Worm (Caenorhabditis elegans): ENCODE measurements around the gene dnj-24.

Gene dnj-24

DNA sequence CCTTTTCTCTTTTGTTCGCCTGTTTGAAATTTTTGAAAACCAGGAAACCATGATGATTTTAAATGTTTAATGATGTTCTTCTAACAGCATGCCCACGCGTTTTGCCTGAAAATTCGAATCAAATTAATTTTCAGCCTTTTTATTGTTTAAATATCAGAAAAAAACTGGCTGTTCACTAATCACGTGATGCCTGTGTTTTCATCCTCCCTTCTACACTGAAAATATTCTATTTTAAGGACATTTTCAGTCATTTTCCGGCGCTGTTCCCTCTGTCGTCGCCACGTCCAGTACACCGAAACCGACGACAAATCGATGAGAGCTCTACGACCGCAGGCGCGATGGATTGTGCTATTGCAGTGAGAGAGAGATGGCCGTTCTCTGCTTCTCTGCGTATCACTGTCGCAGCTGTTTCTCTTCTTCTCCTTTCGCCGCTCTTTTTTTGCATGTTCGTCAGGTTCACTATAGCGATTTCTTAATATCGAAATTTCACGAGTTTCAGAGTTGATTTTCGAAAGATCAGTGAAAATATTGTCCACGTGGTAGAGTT, 26.0 kb upstream of the dnj-24 start, which contains the start of gene F48E8.8 (continued):
- TF ChIP-seq ceh-82 (tag; optimal IDR thresholded peaks at IDR 0.05) (peak; percentile 9 to 58 (median 49)), ztf-4 (tag; optimal IDR thresholded peaks at IDR 0.05) (no peak), fkh-4 (tag; optimal IDR thresholded peaks at IDR 0.05; ENCODE audit: borderline replicate concordance) (no peak)

DNA sequence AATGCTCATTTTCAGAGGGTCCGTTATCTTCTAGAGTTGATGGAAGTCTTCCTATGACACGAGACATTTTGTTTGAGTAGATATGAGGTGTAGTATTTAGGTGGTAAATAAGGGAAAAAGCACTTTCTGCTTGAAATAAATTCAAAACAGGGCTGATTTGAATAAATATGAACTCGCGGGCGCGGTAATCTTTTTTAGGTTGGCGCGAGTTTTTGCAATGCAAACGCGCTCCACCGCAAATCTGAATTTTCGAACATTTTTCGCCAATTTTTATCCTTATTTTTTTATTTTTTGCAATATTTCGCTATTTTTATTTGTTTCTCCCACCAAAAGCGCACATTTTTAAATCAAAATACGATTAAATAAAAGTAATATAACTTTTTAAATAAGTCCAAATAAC, 24.3 kb upstream of the dnj-24 start, which contains the start of gene skpt-1:
Gene skpt-1 (minus strand): TSS at position 219 of the 400 bp plus-strand sequence.
- peak; percentile 36 for TF ChIP-seq nhr-71 (tag; optimal IDR thresholded peaks at IDR 0.05)
- peak; percentile 26 for TF ChIP-seq snu-23 (GFP tag; optimal IDR thresholded peaks at IDR 0.05)
- peak; percentile 80 to 93 for TF ChIP-seq lin-35 (GFP tag; optimal IDR thresholded peaks at IDR 0.05)
- no peak for TF ChIP-seq C04F5.9 (tag; optimal IDR thresholded peaks at IDR 0.05)
- TF ChIP-seq ama-1 (optimal IDR thresholded peaks at IDR 0.05), result no peak
- peak; percentile 33 for TF ChIP-seq nhr-47 (tag; optimal IDR thresholded peaks at IDR 0.05)
- TF ChIP-seq rnt-1 (tag; optimal IDR thresholded peaks at IDR 0.05), result peak; percentile 17
- no peak for TF ChIP-seq fos-1 (tag; optimal IDR thresholded peaks at IDR 0.05)
- TF ChIP-seq nhr-237 (tag; optimal IDR thresholded peaks at IDR 0.05), result no peak
- peak; percentile 44 for TF ChIP-seq C16A3.4 (tag; optimal IDR thresholded peaks at IDR 0.05)
- peak; percentile 11 for TF ChIP-seq nhr-20 (tag; optimal IDR thresholded peaks at IDR 0.05)
- peak in 1 of 3 experiments; percentile 34 for TF ChIP-seq ceh-82 (tag; optimal IDR thresholded peaks at IDR 0.05)
- no peak for TF ChIP-seq fkh-8 (tag; optimal IDR thresholded peaks at IDR 0.05)
- peak; percentile 41 for TF ChIP-seq skn-1 (tag; optimal IDR thresholded peaks at IDR 0.05)
- peak; percentile 32 for TF ChIP-seq lin-14 (GFP tag; optimal IDR thresholded peaks at IDR 0.05)
- TF ChIP-seq efl-1 (optimal IDR thresholded peaks at IDR 0.05), result peak; percentile 72 to 84
- TF ChIP-seq efl-1 (GFP tag; optimal IDR thresholded peaks at IDR 0.05 in 1 of 2), result peak; percentile 87 to 99
- TF ChIP-seq lin-15B (tag; optimal IDR thresholded peaks at IDR 0.05), result peak; percentile 45
- 0 out of 2 replicates have a peak, but pooled peaks have one; percentile 16 for TF ChIP-seq nhr-19 (GFP tag; conservative IDR thresholded peaks at IDR 0.05)
- peak; percentile 29 to 84 for TF ChIP-seq lsy-2 (tag; optimal IDR thresholded peaks at IDR 0.05)
- peak; percentile 16 for TF ChIP-seq nhr-85 (tag)
- peak; percentile 49 for TF ChIP-seq F16B12.6 (tag; optimal IDR thresholded peaks at IDR 0.05)
- TF ChIP-seq dpl-1 (GFP tag; optimal IDR thresholded peaks at IDR 0.05), result peak; percentile 79 to 89 (median 86)
- peak; percentile 13 for TF ChIP-seq blmp-1 (tag; optimal IDR thresholded peaks at IDR 0.05)
- TF ChIP-seq swsn-7 (tag; optimal IDR thresholded peaks at IDR 0.05), result peak; percentile 9

- TF ChIP-seq nhr-71 (tag; optimal IDR thresholded peaks at IDR 0.05), result peak; percentile 37
- peak; percentile 39 for TF ChIP-seq lin-15B (tag; optimal IDR thresholded peaks at IDR 0.05)
- peak; percentile 63 for TF ChIP-seq nhr-85 (tag)
- TF ChIP-seq ceh-82 (tag; optimal IDR thresholded peaks at IDR 0.05), result peak in 2 of 3 experiments; percentile 5 to 74
- TF ChIP-seq mep-1 (tag; optimal IDR thresholded peaks at IDR 0.05), result peak; percentile 78
- no peak for TF ChIP-seq lin-13 (GFP tag; optimal IDR thresholded peaks at IDR 0.05)
- peak; percentile 90 for TF ChIP-seq F16B12.6 (tag; optimal IDR thresholded peaks at IDR 0.05)
- no peak for TF ChIP-seq egl-13 (tag; optimal IDR thresholded peaks at IDR 0.05)
- TF ChIP-seq grh-1 (GFP tag; IDR thresholded peaks at IDR 0.05), result no peak
- TF ChIP-seq lin-39 (tag; optimal IDR thresholded peaks at IDR 0.05), result peak; percentile 3
- peak; percentile 30 for TF ChIP-seq swsn-7 (tag; optimal IDR thresholded peaks at IDR 0.05)
- peak; percentile 77 for TF ChIP-seq snu-23 (GFP tag; optimal IDR thresholded peaks at IDR 0.05)
- TF ChIP-seq fos-1 (tag; optimal IDR thresholded peaks at IDR 0.05), result peak; percentile 13
- TF ChIP-seq jun-1 (tag; optimal IDR thresholded peaks at IDR 0.05), result peak; percentile 12
- peak; percentile 45 for TF ChIP-seq nhr-47 (tag; optimal IDR thresholded peaks at IDR 0.05)
- TF ChIP-seq elt-3 (tag; optimal IDR thresholded peaks at IDR 0.05), result peak in 1 of 6 experiments; percentile 73
- TF ChIP-seq dpl-1 (GFP tag; optimal IDR thresholded peaks at IDR 0.05), result peak; percentile 63 to 78 (median 70)
- TF ChIP-seq vab-15 (tag; optimal IDR thresholded peaks at IDR 0.05), result peak; percentile 6
- TF ChIP-seq rnt-1 (tag; optimal IDR thresholded peaks at IDR 0.05), result peak; percentile 29
- no peak for TF ChIP-seq nhr-12 (tag; optimal IDR thresholded peaks at IDR 0.05)
- no peak for TF ChIP-seq aly-2 (tag; optimal IDR thresholded peaks at IDR 0.05)
- peak; percentile 97 to 99 for TF ChIP-seq lsy-2 (tag; optimal IDR thresholded peaks at IDR 0.05)
- peak; percentile 74 for TF ChIP-seq C16A3.4 (tag; optimal IDR thresholded peaks at IDR 0.05)
- peak; percentile 28 for TF ChIP-seq tbx-2 (tag; optimal IDR thresholded peaks at IDR 0.05)
- peak; percentile 50 for TF ChIP-seq nhr-20 (tag; optimal IDR thresholded peaks at IDR 0.05)
- TF ChIP-seq mdl-1 (tag; optimal IDR thresholded peaks at IDR 0.05), result peak in 1 of 2 experiments; percentile 55
- TF ChIP-seq blmp-1 (tag; optimal IDR thresholded peaks at IDR 0.05), result peak; percentile 63
- peak; percentile 64 to 71 for TF ChIP-seq efl-1 (optimal IDR thresholded peaks at IDR 0.05)
- TF ChIP-seq efl-1 (GFP tag; optimal IDR thresholded peaks at IDR 0.05 in 1 of 2), result peak; percentile 73 to 96
- peak; percentile 50 for TF ChIP-seq lin-14 (GFP tag; optimal IDR thresholded peaks at IDR 0.05)
- no peak for TF ChIP-seq elt-2 (tag; optimal IDR thresholded peaks at IDR 0.05)
- peak; percentile 49 for TF ChIP-seq unc-130 (tag; optimal IDR thresholded peaks at IDR 0.05)
- TF ChIP-seq skn-1 (tag; optimal IDR thresholded peaks at IDR 0.05), result peak; percentile 68
- TF ChIP-seq ztf-11 (tag; optimal IDR thresholded peaks at IDR 0.05), result no peak
- no peak for TF ChIP-seq ztf-4 (tag; optimal IDR thresholded peaks at IDR 0.05)
- TF ChIP-seq lin-35 (GFP tag; optimal IDR thresholded peaks at IDR 0.05), result peak; percentile 62 to 78
- TF ChIP-seq nhr-77 (tag; optimal IDR thresholded peaks at IDR 0.05), result peak; percentile 9
- TF ChIP-seq irx-1 (tag; optimal IDR thresholded peaks at IDR 0.05), result peak; percentile 25
Observed at ce11 chrIII:5442711-5443253, 18.9 kb upstream of the dnj-24 start, which contains the start of the genes T24G10.2 and disl-2. T24G10.2 (minus strand) TSS chrIII:5442761. disl-2 (plus strand) TSS chrIII:5443167.
